Fruit fly (Drosophila melanogaster) whole organism, embryonic: ENCODE measurements around the gene GAPsec.

Source experiments
- Abd-B ChIP-seq: fragments of 200-800 bp; sonication (Bioruptor generic); optimal IDR thresholded peaks from 2 replicates; lab custom pipeline; 2018; ENCODE audit warnings: missing biosample characterization, mild to moderate bottlenecking, missing genetic modification characterization, moderate library complexity
- Bgb ChIP-seq: fragments of 200-800 bp; sonication (Bioruptor generic); IDR thresholded peaks from 2 replicates; pipeline ENCODE4 v1.3.6; 2022; ENCODE audit warnings: missing biosample characterization, missing genetic modification characterization; ENCODE audit not compliant: partially characterized antibody
- CG13424 ChIP-seq: fragments of 200-800 bp; sonication (Bioruptor generic); optimal IDR thresholded peaks from 2 replicates; lab custom pipeline; 2019; ENCODE audit warnings: missing biosample characterization, mild to moderate bottlenecking, missing genetic modification characterization, moderate library complexity
- CG15073 ChIP-seq: fragments of 200-800 bp; sonication (Bioruptor generic); optimal IDR thresholded peaks from 2 replicates; lab custom pipeline; 2016; ENCODE audit warnings: missing biosample characterization, missing genetic modification characterization
- CG17829 ChIP-seq: fragments of 200-800 bp; optimal IDR thresholded peaks from 2 replicates; lab custom pipeline; 2019; ENCODE audit warnings: missing biosample characterization, mild to moderate bottlenecking, missing genetic modification characterization, moderate library complexity
- CG1792 ChIP-seq: fragments of 200-800 bp; sonication (Bioruptor generic); optimal IDR thresholded peaks from 2 replicates; lab custom pipeline; 2016; ENCODE audit warnings: missing biosample characterization, missing genetic modification characterization
- CG31365 ChIP-seq: fragments of 200-800 bp; sonication (Bioruptor generic); optimal IDR thresholded peaks from 2 replicates; lab custom pipeline; 2018; ENCODE audit warnings: missing biosample characterization, mild to moderate bottlenecking, missing genetic modification characterization
- CG31388 ChIP-seq: fragments of 200-800 bp; sonication (Bioruptor generic); optimal IDR thresholded peaks from 2 replicates; lab custom pipeline; 2016; ENCODE audit warnings: missing biosample characterization, missing genetic modification characterization
- CG3407 ChIP-seq: fragments of 200-800 bp; sonication (Bioruptor generic); optimal IDR thresholded peaks from 2 replicates; lab custom pipeline; 2018; ENCODE audit warnings: missing biosample characterization, mild to moderate bottlenecking, missing genetic modification characterization
- CG4854 ChIP-seq: fragments of 200-800 bp; sonication (Bioruptor generic); optimal IDR thresholded peaks from 2 replicates; lab custom pipeline; 2016; ENCODE audit warnings: missing biosample characterization, missing genetic modification characterization, inconsistent platforms
- CG5180 ChIP-seq: fragments of 200-800 bp; sonication (Bioruptor generic); optimal IDR thresholded peaks from 3 replicates; lab custom pipeline; 2017; ENCODE audit warnings: missing biosample characterization, missing genetic modification characterization, mild to moderate bottlenecking, moderate library complexity, missing genetic modification reagents
- CG8944 ChIP-seq: fragments of 200-800 bp; sonication (Bioruptor generic); optimal IDR thresholded peaks from 3 replicates; lab custom pipeline; 2016; ENCODE audit warnings: missing biosample characterization, missing genetic modification characterization
- CG9609 ChIP-seq: fragments of 200-800 bp; sonication (Bioruptor generic); optimal IDR thresholded peaks from 3 replicates; lab custom pipeline; 2016; ENCODE audit warnings: missing biosample characterization, missing genetic modification characterization
- CTCF ChIP-seq: fragments of 200-800 bp; sonication (Bioruptor generic); optimal IDR thresholded peaks from 2 replicates; lab custom pipeline; 2017; ENCODE audit warnings: missing biosample characterization, mild to moderate bottlenecking, missing genetic modification characterization, moderate library complexity
- Dbx ChIP-seq: fragments of 200-800 bp; sonication (Bioruptor generic); IDR thresholded peaks from 3 replicates; pipeline ENCODE4 v1.3.6; 2022; ENCODE audit warnings: missing biosample characterization, missing genetic modification characterization
- Deaf1 ChIP-seq: fragments of 200-800 bp; optimal IDR thresholded peaks from 3 replicates; lab custom pipeline; 2019; ENCODE audit warnings: missing biosample characterization, mild to moderate bottlenecking, missing genetic modification characterization, moderate library complexity
- Dek ChIP-seq: fragments of 200-800 bp; sonication (Bioruptor generic); optimal IDR thresholded peaks from 3 replicates; lab custom pipeline; 2019; ENCODE audit warnings: missing biosample characterization, mild to moderate bottlenecking, missing genetic modification characterization, moderate library complexity
- Fer3 ChIP-seq: fragments of 200-800 bp; sonication (Bioruptor generic); optimal IDR thresholded peaks from 2 replicates; lab custom pipeline; 2018; ENCODE audit warnings: missing biosample characterization, mild to moderate bottlenecking, missing genetic modification characterization, moderate library complexity
- HmgZ ChIP-seq: fragments of 200-800 bp; sonication (Bioruptor generic); optimal IDR thresholded peaks from 2 replicates; lab custom pipeline; 2018; ENCODE audit warnings: missing biosample characterization, mild to moderate bottlenecking, missing genetic modification characterization
- Jarid2 ChIP-seq: fragments of 200-800 bp; sonication (Bioruptor generic); optimal IDR thresholded peaks from 3 replicates; lab custom pipeline; 2017; ENCODE audit warnings: mild to moderate bottlenecking, missing biosample characterization, missing genetic modification reagents, missing genetic modification characterization
- Lhr ChIP-seq: fragments of 200-800 bp; sonication (Bioruptor generic); optimal IDR thresholded peaks from 3 replicates; lab custom pipeline; 2017; ENCODE audit warnings: mild to moderate bottlenecking, missing biosample characterization, missing genetic modification reagents, missing genetic modification characterization
- Optix ChIP-seq: fragments of 200-800 bp; sonication (Bioruptor generic); IDR thresholded peaks from 3 replicates; pipeline ENCODE4 v1.3.6; 2022; ENCODE audit warnings: missing biosample characterization, missing genetic modification characterization
- Ptx1 ChIP-seq: fragments of 200-800 bp; sonication (Bioruptor generic); IDR thresholded peaks from 2 replicates; pipeline ENCODE4 v1.3.6; 2022; ENCODE audit warnings: missing biosample characterization, missing genetic modification characterization
- TFAM ChIP-seq: fragments of 200-800 bp; sonication (Bioruptor generic); optimal IDR thresholded peaks from 2 replicates; lab custom pipeline; 2017; ENCODE audit warnings: missing biosample characterization, missing genetic modification characterization, inconsistent platforms
- az2 ChIP-seq: fragments of 200-800 bp; sonication (Bioruptor generic); optimal IDR thresholded peaks from 3 replicates; lab custom pipeline; 2016; ENCODE audit warnings: missing biosample characterization, missing genetic modification characterization
- bbx ChIP-seq: fragments of 200-800 bp; sonication (Bioruptor generic); IDR thresholded peaks from 2 replicates; pipeline ENCODE4 v1.3.6; 2022; ENCODE audit warnings: missing biosample characterization, missing genetic modification characterization; ENCODE audit not compliant: partially characterized antibody
- chif ChIP-seq, 2 experiments: fragments of 200-800 bp; sonication (Bioruptor generic); optimal IDR thresholded peaks; 3 replicates each; lab custom pipeline; 2016; ENCODE audit warnings: missing biosample characterization in 2 of 2, missing genetic modification characterization in 2 of 2
- chinmo ChIP-seq: fragments of 200-800 bp; sonication (Bioruptor generic); IDR thresholded peaks from 4 replicates; pipeline ENCODE4 v1.3.6; 2022; ENCODE audit warnings: missing biosample characterization, missing genetic modification characterization; ENCODE audit not compliant: partially characterized antibody
- crp ChIP-seq, 2 experiments: fragments of 200-800 bp; sonication (Bioruptor generic); optimal IDR thresholded peaks; 2 replicates in 1 of 2; 3 replicates in 1 of 2; lab custom pipeline; 2017; ENCODE audit warnings: missing biosample characterization in 2 of 2, missing genetic modification characterization in 2 of 2, mild to moderate bottlenecking in 1 of 2, moderate library complexity in 1 of 2
- dmrt11E ChIP-seq: fragments of 200-800 bp; sonication (Bioruptor generic); optimal IDR thresholded peaks from 3 replicates; lab custom pipeline; 2018; ENCODE audit warnings: missing biosample characterization, mild to moderate bottlenecking, missing genetic modification characterization, moderate library complexity
- ewg ChIP-seq: fragments of 200-800 bp; sonication (Bioruptor generic); optimal IDR thresholded peaks from 3 replicates; lab custom pipeline; 2017; ENCODE audit warnings: mild to moderate bottlenecking, missing biosample characterization, missing genetic modification reagents, missing genetic modification characterization
- gce ChIP-seq: fragments of 200-800 bp; sonication (Bioruptor generic); IDR thresholded peaks from 3 replicates; pipeline ENCODE4 v1.3.6; 2022; ENCODE audit warnings: missing biosample characterization, missing genetic modification characterization
- gfzf ChIP-seq: fragments of 200-800 bp; sonication (Bioruptor generic); optimal IDR thresholded peaks from 2 replicates; lab custom pipeline; 2016; ENCODE audit warnings: missing biosample characterization, mild to moderate bottlenecking, missing genetic modification characterization, moderate library complexity
- grn ChIP-seq: fragments of 200-800 bp; sonication (Bioruptor generic); optimal IDR thresholded peaks from 3 replicates; lab custom pipeline; 2017; ENCODE audit warnings: missing biosample characterization, missing genetic modification characterization
- h ChIP-seq: fragments of >200 bp; optimal IDR thresholded peaks from 2 replicates; lab custom pipeline; 2017
- kni ChIP-seq: fragments of 200-800 bp; sonication (Bioruptor generic); optimal IDR thresholded peaks from 3 replicates; lab custom pipeline; 2017; ENCODE audit warnings: mild to moderate bottlenecking, missing biosample characterization, missing genetic modification reagents, missing genetic modification characterization
- nom ChIP-seq: fragments of 200-800 bp; sonication (Bioruptor generic); optimal IDR thresholded peaks from 2 replicates; lab custom pipeline; 2017; ENCODE audit warnings: missing biosample characterization, missing genetic modification characterization, mild to moderate bottlenecking, moderate library complexity, missing genetic modification reagents
- onecut ChIP-seq: fragments of 200-800 bp; sonication (Bioruptor generic); IDR thresholded peaks from 2 replicates; pipeline ENCODE4 v1.3.6; 2022; ENCODE audit warnings: missing biosample characterization, missing genetic modification characterization
- org-1 ChIP-seq: fragments of 200-800 bp; sonication (Bioruptor generic); optimal IDR thresholded peaks from 2 replicates; lab custom pipeline; 2017; ENCODE audit warnings: missing biosample characterization, missing genetic modification characterization
- peb ChIP-seq: fragments of 200-800 bp; sonication (Bioruptor generic); IDR thresholded peaks from 2 replicates; pipeline ENCODE4 v1.3.6; 2022; ENCODE audit warnings: missing biosample characterization, missing genetic modification characterization
- phol ChIP-seq: fragments of 200-800 bp; sonication (Bioruptor generic); optimal IDR thresholded peaks from 3 replicates; lab custom pipeline; 2018; ENCODE audit warnings: missing biosample characterization, mild to moderate bottlenecking, missing genetic modification characterization, moderate library complexity
- pita ChIP-seq: fragments of 200-800 bp; sonication (Bioruptor generic); optimal IDR thresholded peaks from 2 replicates; lab custom pipeline; 2017; ENCODE audit warnings: missing biosample characterization, mild to moderate bottlenecking, missing genetic modification characterization
- ranshi ChIP-seq: fragments of 200-800 bp; sonication (Bioruptor generic); IDR thresholded peaks from 2 replicates; pipeline ENCODE4 v1.3.6; 2022; ENCODE audit warnings: missing biosample characterization, missing genetic modification characterization
- shn ChIP-seq: fragments of 200-800 bp; sonication (Bioruptor generic); optimal IDR thresholded peaks from 3 replicates; lab custom pipeline; 2016; ENCODE audit warnings: missing biosample characterization, missing genetic modification characterization
- tx ChIP-seq: fragments of 200-800 bp; sonication (Bioruptor generic); optimal IDR thresholded peaks from 2 replicates; lab custom pipeline; 2016; ENCODE audit warnings: missing biosample characterization, missing genetic modification characterization
- vfl ChIP-seq: fragments of 200-800 bp; sonication (Bioruptor generic); optimal IDR thresholded peaks from 2 replicates; lab custom pipeline; 2016; ENCODE audit warnings: missing biosample characterization, missing genetic modification characterization
- vvl ChIP-seq: fragments of 200-800 bp; sonication (Bioruptor generic); IDR thresholded peaks from 2 replicates; pipeline ENCODE4 v1.3.6; 2022; ENCODE audit warnings: missing biosample characterization, missing genetic modification characterization
- zfh1 ChIP-seq: fragments of 200-800 bp; sonication (Bioruptor generic); IDR thresholded peaks from 3 replicates; pipeline ENCODE4 v1.3.6; 2022; ENCODE audit warnings: missing biosample characterization, missing genetic modification characterization

The GAPsec gene

DNA sequence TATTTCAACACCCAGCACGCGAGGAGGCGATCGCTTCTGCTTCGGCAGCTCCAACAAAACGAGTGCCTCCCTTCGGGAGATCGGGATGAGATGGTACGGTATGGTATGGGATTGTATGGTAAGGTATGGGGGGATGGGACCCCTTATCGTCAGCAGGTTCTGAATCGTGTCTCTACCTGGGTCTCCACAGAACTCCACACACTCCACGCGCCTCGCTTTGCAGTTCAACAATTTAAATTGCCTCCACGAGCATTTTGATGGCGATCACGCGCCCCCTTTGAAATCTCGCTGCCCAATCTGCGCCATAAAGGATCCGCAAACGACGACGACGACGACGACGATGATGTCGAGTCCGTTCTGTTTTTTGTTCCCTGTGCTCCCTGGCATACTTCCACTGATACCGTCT lies 28.9 kb upstream of the GAPsec start:
- no peak for TF ChIP-seq CG9609
- TF ChIP-seq h = no peak
- TF ChIP-seq nom (GFP tag; lab: Kevin White, UChicago) = peak; percentile 29
- TF ChIP-seq CG5180 (GFP tag; lab: Kevin White, UChicago) = no peak
- no peak for TF ChIP-seq TFAM (GFP tag; lab: Kevin White, UChicago)
- TF ChIP-seq Deaf1 (tag; lab: Kevin White, UChicago) = peak; percentile 67
- TF ChIP-seq az2 (GFP tag; lab: Kevin White, UChicago) = no peak
- TF ChIP-seq Fer3 (tag; lab: Kevin White, UChicago) = no peak
- no peak for TF ChIP-seq kni

DNA sequence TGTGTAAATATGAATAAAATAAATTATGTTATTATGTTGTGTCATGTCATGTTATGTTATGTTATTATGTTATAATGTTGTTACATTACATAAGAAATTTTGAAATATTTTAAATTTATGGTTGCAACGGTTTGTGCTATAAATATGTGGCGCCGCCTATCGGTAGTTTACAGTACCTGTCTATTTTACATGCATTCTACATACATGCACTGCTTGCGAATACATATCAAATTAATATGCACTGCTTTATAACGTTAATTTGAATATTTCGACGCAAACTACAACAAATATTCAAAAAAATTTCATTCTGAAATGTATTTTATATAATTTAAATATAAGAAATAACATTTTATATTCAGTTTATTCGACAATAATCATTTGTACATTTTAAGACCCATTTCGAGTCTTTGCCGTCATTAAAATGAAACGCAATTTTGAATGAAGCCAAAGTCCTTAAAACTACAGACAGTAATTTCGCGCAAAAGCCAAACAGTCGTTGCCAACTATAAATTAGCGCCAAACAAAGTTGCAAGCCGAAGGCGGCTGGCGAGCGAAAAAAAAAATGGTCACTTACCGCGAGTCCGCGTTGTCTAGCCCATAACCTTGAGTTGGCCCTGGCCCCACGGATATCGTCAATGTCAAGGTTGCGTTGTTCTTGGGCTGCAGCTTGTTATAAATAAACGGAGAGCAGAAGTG lies 28.3 kb upstream of the GAPsec start:
- TF ChIP-seq CG1792 (GFP tag; lab: Kevin White, UChicago) (no peak), CG31365 (tag; lab: Kevin White, UChicago) (peak; percentile 97), phol (peak; percentile 22), Ptx1 (0 out of 2 replicates have a peak, but pooled peaks have one; percentile 11), Jarid2 (peak; percentile 3), org-1 (GFP tag; lab: Kevin White, UChicago) (no peak), CG8944 (GFP tag; lab: Kevin White, UChicago) (no peak), onecut (GFP tag; lab: Robert Waterston, UW) (no peak), TFAM (GFP tag; lab: Kevin White, UChicago) (no peak), pita (GFP tag; lab: Kevin White, UChicago) (peak; percentile 31), vvl (peak; percentile 31; the same call in 1 of the 2 replicates), tx (GFP tag; lab: Kevin White, UChicago) (no peak), gce (GFP tag; lab: Robert Waterston, UW) (no peak), grn (GFP tag; lab: Kevin White, UChicago) (no peak), CG15073 (no peak), gfzf (GFP tag; lab: Kevin White, UChicago) (no peak), Fer3 (tag; lab: Kevin White, UChicago) (no peak), CG17829 (peak; percentile 10), ewg (GFP tag; lab: Kevin White, UChicago) (no peak), Lhr (GFP tag; lab: Kevin White, UChicago) (peak; percentile 42), Bgb (GFP tag; lab: Robert Waterston, UW) (peak; percentile 64; the same call in 1 of the 2 replicates), CG3407 (GFP tag; lab: Kevin White, UChicago) (no peak), CG13424 (tag; lab: Kevin White, UChicago) (no peak), dmrt11E (tag; lab: Kevin White, UChicago) (peak; percentile 4), Optix (GFP tag; lab: Robert Waterston, UW) (no peak; the same call in 2 of the 3 replicates), CG4854 (GFP tag; lab: Kevin White, UChicago) (no peak), shn (GFP tag; lab: Kevin White, UChicago) (no peak), CG31388 (GFP tag; lab: Kevin White, UChicago) (no peak), chinmo (GFP tag; lab: Robert Waterston, UW) (peak; percentile 77; the same call in 1 of the 4 replicates), crp (GFP tag; optimal IDR thresholded peaks at IDR 0.05; lab: Kevin White, UChicago) (no peak), chif (GFP tag; optimal IDR thresholded peaks at IDR 0.05; lab: Kevin White, UChicago) (no peak), vfl (GFP tag; lab: Kevin White, UChicago) (no peak), Dbx (GFP tag; lab: Robert Waterston, UW) (peak; percentile 45; the same call in 1 of the 3 replicates), CG9609 (no peak), bbx (GFP tag; lab: Robert Waterston, UW) (peak; percentile 30; the same call in 1 of the 2 replicates), HmgZ (tag; lab: Kevin White, UChicago) (peak; percentile 1), zfh1 (GFP tag; lab: Robert Waterston, UW) (no peak), peb (GFP tag; lab: Robert Waterston, UW) (no peak), Abd-B (peak; percentile 41), ranshi (0 out of 2 replicates have a peak, but pooled peaks have one; percentile 7), Dek (tag; lab: Kevin White, UChicago) (no peak), CTCF (GFP tag; lab: Kevin White, UChicago) (peak; percentile 96)
